Fruit fly (Drosophila melanogaster): Measurements from ENCODE around the gene CG13887.

CG13887 gene

dm6 chr3L:821951-822350 lies 15.7 kb upstream of the CG13887 start (continued):
- TF ChIP-seq CG8359 (GFP tag; optimal IDR thresholded peaks at IDR 0.05; ENCODE audit: borderline replicate concordance) (peak; percentile 50), CG7745 (tag; optimal IDR thresholded peaks at IDR 0.05) (no peak), CG12104 (GFP tag; optimal IDR thresholded peaks at IDR 0.05) (peak; percentile 48), kay (GFP tag; optimal IDR thresholded peaks at IDR 0.05) (peak; percentile 10), CG12219 (GFP tag; optimal IDR thresholded peaks at IDR 0.05) (peak; percentile 43), kni (GFP tag; optimal IDR thresholded peaks at IDR 0.05) (peak; percentile 25), Ets97D (GFP tag; optimal IDR thresholded peaks at IDR 0.05) (no peak), HmgD (GFP tag; optimal IDR thresholded peaks at IDR 0.05) (no peak), GATAe (GFP tag; conservative IDR thresholded peaks at IDR 0.05) (no peak), Max (GFP tag; optimal IDR thresholded peaks at IDR 0.05) (peak; percentile 62), CG31365 (tag; optimal IDR thresholded peaks at IDR 0.05) (peak; percentile 53), gsb-n (tag; optimal IDR thresholded peaks at IDR 0.05) (peak; percentile 71), CG32532 (GFP tag; IDR thresholded peaks at IDR 0.05) (peak; percentile 76), dpn (GFP tag; optimal IDR thresholded peaks at IDR 0.05) (peak; percentile 57 to 62), Dbx (GFP tag; IDR thresholded peaks at IDR 0.05) (no peak), HLHmδ (GFP tag; optimal IDR thresholded peaks at IDR 0.05) (peak; percentile 21), CG34224 (GFP tag; IDR thresholded peaks at IDR 0.05; ENCODE audit: partially characterized antibody) (no peak), H15 (GFP tag; IDR thresholded peaks at IDR 0.05) (peak; percentile 73), Aef1 (GFP tag; IDR thresholded peaks at IDR 0.05) (peak; percentile 73), tll (GFP tag; optimal IDR thresholded peaks at IDR 0.05) (no peak), unpg (GFP tag; optimal IDR thresholded peaks at IDR 0.05) (peak; percentile 82), Poxn (GFP tag; IDR thresholded peaks at IDR 0.05) (no peak), HHEX (GFP tag; optimal IDR thresholded peaks at IDR 0.05) (peak; percentile 76), pros (GFP tag; optimal IDR thresholded peaks at IDR 0.05) (no peak), cwo (GFP tag; optimal IDR thresholded peaks at IDR 0.05) (peak; percentile 90), al (GFP tag; IDR thresholded peaks at IDR 0.05) (peak; percentile 45; the same call in 1 of the 2 replicates), cad (GFP tag; optimal IDR thresholded peaks at IDR 0.05) (no peak), ssp (GFP tag; IDR thresholded peaks at IDR 0.05) (peak; percentile 56), inv (GFP tag; IDR thresholded peaks at IDR 0.05; ENCODE audit: partially characterized antibody) (no peak), CG16815 (GFP tag; optimal IDR thresholded peaks at IDR 0.05) (peak; percentile 15), CG2712 (tag; optimal IDR thresholded peaks at IDR 0.05) (peak; percentile 88), CG12659 (GFP tag; optimal IDR thresholded peaks at IDR 0.05) (peak; percentile 40), grn (GFP tag; optimal IDR thresholded peaks at IDR 0.05) (no peak), CG4730 (GFP tag; IDR thresholded peaks at IDR 0.05) (peak; percentile 73), klu (GFP tag; IDR thresholded peaks at IDR 0.05) (peak; percentile 43; the same call in 1 of the 2 replicates), stc (GFP tag; IDR thresholded peaks at IDR 0.05) (peak; percentile 53; the same call in 1 of the 2 replicates), CG4617 (GFP tag; optimal IDR thresholded peaks at IDR 0.05; ENCODE audit: borderline replicate concordance) (no peak), CG11398 (GFP tag; optimal IDR thresholded peaks at IDR 0.05) (peak; percentile 13), Usf (GFP tag; optimal IDR thresholded peaks at IDR 0.05) (no peak), Meics (GFP tag; optimal IDR thresholded peaks at IDR 0.05) (peak; percentile 64), btn (GFP tag; optimal IDR thresholded peaks at IDR 0.05) (no peak), repo (GFP tag; optimal IDR thresholded peaks at IDR 0.05) (peak; percentile 22), CG3281 (GFP tag; optimal IDR thresholded peaks at IDR 0.05) (peak; percentile 68), Ada2b (GFP tag; IDR thresholded peaks at IDR 0.05) (peak; percentile 81), gcm2 (GFP tag; optimal IDR thresholded peaks at IDR 0.05) (no peak), zen2 (GFP tag; IDR thresholded peaks at IDR 0.05; ENCODE audit: partially characterized antibody) (no peak), sim (GFP tag; IDR thresholded peaks at IDR 0.05) (peak; percentile 67), CG13894 (tag; optimal IDR thresholded peaks at IDR 0.05) (no peak), Abd-B (GFP tag; optimal IDR thresholded peaks at IDR 0.05) (no peak), CTCF (GFP tag; optimal IDR thresholded peaks at IDR 0.05) (peak; percentile 49), CG2889 (GFP tag; IDR thresholded peaks at IDR 0.05) (no peak)
